Worm (Caenorhabditis elegans) whole organism, late embryonic: ENCODE measurements around the gene taf-11.1.

Source experiments
- ama-1 ChIP-seq: fragments of 150-350 bp; optimal IDR thresholded peaks from 2 replicates; lab custom pipeline; 2014
- nhr-11 ChIP-seq: fragments of 150-350 bp; optimal IDR thresholded peaks from 2 replicates; lab custom pipeline; 2014; ENCODE audit warnings: missing biosample characterization, missing genetic modification characterization
- sox-4 ChIP-seq: sonication (generic microtip); optimal IDR thresholded peaks from 2 replicates; lab custom pipeline; 2017; ENCODE audit warnings: mild to moderate bottlenecking, missing genetic modification characterization, inconsistent platforms, missing compliant biosample characterization
- ttx-3 ChIP-seq: sonication (generic microtip); optimal IDR thresholded peaks from 2 replicates; lab custom pipeline; 2016; ENCODE audit warnings: missing genetic modification reagents, missing genetic modification characterization, missing compliant biosample characterization
- unc-86 ChIP-seq: sonication (generic microtip); optimal IDR thresholded peaks from 2 replicates; lab custom pipeline; 2016; ENCODE audit warnings: missing genetic modification characterization, missing compliant biosample characterization

DNA sequence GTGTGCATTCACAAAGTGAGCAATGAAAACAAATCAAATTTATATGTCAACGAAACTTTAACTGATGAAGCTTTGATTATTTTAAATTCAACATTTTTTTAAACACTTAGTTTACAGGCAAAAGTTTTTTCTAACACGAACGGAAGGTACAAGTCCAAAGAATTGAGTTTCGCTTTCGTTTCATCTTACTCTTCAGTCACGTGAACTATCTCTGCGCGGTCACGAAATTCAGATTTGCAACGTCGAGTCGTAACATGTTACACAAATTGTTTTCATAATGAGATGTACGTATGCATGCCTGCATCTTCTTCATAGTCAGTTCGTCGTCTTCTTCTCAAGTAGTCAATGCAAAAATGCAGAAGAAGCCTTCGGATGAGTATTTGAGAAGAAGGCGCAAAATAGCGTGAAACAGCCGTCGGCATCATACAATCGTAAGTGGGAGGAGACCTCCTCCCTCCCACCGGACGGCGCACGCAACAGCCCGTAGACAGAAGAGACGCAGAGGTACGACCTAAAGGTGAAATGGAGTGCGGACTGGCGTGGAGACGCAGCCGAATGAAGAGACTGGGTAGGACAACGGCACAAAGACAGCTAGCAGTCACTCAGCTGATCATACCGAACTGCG is 10.4 kb downstream of the taf-11.1 start, which contains the start of gene coel-1:
- TF ChIP-seq ama-1 (lab: Kevin White, UChicago) (no peak), sox-4 (tag; lab: Kevin White, UChicago) (no peak), unc-86 (tag; lab: Kevin White, UChicago) (no peak), ttx-3 (tag; lab: Kevin White, UChicago) (no peak), nhr-11 (tag; lab: Kevin White, UChicago) (no peak)
